Worm (Caenorhabditis elegans) whole organism, young adult: ENCODE results near the gene C31G12.4.
"Not testable (repeated sequence)": the region's sequence is repeated elsewhere in the genome, so short reads cannot be mapped to it uniquely, and the experiment has no call there.

Source experiments
- K11D2.4 ChIP-seq: fragments of 200-800 bp; sonication (Bioruptor generic); IDR thresholded peaks from 2 replicates; pipeline ENCODE4 v1.3.6; 2022; ENCODE audit warnings: missing genetic modification reagents, missing genetic modification characterization, missing compliant biosample characterization
- ama-1 ChIP-seq, 3 experiments: fragments of 150-350 bp in 1 of 3; sonication (generic microtip) in 2 of 3; optimal IDR thresholded peaks; 2 replicates each; lab custom pipeline; 2014 to 2018; ENCODE audit warnings: missing biosample characterization in 2 of 3, missing genetic modification characterization in 2 of 3, missing genetic modification reagents in 2 of 3
- egl-44 ChIP-seq: fragments of 200-800 bp; sonication (Bioruptor generic); IDR thresholded peaks from 2 replicates; pipeline ENCODE4 v1.3.6; 2022; ENCODE audit warnings: missing genetic modification reagents, missing genetic modification characterization, missing compliant biosample characterization
- snpc-1.1 ChIP-seq: sonication (generic microtip); optimal IDR thresholded peaks from 2 replicates; lab custom pipeline; 2017; ENCODE audit warnings: missing genetic modification characterization, mild to moderate bottlenecking, missing compliant biosample characterization, antibody characterized with exemption, moderate library complexity, missing genotype, missing genetic modification reagents; ENCODE audit not compliant: insufficient read depth

- not testable (repeated sequence) for TF ChIP-seq ama-1 (optimal IDR thresholded peaks at IDR 0.05; lab: Kevin White, UChicago); ama-1 (GFP tag; optimal IDR thresholded peaks at IDR 0.05; lab: Kevin White, UChicago); K11D2.4 (GFP tag; lab: Robert Waterston, UW); snpc-1.1 (tag; lab: Kevin White, UChicago); egl-44 (GFP tag; lab: Robert Waterston, UW)
These were observed 37.6 kb upstream of the C31G12.4 start, which contains the start of gene F16H6.8 for ce11 chrV:18216175-18216574.
